Fruit fly (Drosophila melanogaster) whole organism, embryonic: Measurements from ENCODE around the gene VhaAC45RP.

Experiments used
- CG14441 ChIP-seq: fragments of 200-800 bp; sonication (Bioruptor generic); IDR thresholded peaks from 2 replicates; pipeline ENCODE4 v1.3.6; 2022; ENCODE audit warnings: missing biosample characterization, missing genetic modification characterization
- CG15696 ChIP-seq: fragments of 200-800 bp; sonication (Bioruptor generic); optimal IDR thresholded peaks from 2 replicates; lab custom pipeline; 2019; ENCODE audit warnings: missing biosample characterization, mild to moderate bottlenecking, missing genetic modification characterization, moderate library complexity
- CG16813 ChIP-seq: fragments of 200-800 bp; sonication (Bioruptor generic); IDR thresholded peaks from 3 replicates; pipeline ENCODE4 v1.3.6; 2022; ENCODE audit warnings: missing biosample characterization, missing genetic modification characterization; ENCODE audit not compliant: partially characterized antibody
- CG17328 ChIP-seq: fragments of 200-800 bp; sonication (Bioruptor generic); IDR thresholded peaks from 2 replicates; pipeline ENCODE4 v1.3.6; 2022; ENCODE audit warnings: missing biosample characterization, missing genetic modification characterization
- CG17385 ChIP-seq: fragments of 200-800 bp; sonication (Bioruptor generic); optimal IDR thresholded peaks from 3 replicates; lab custom pipeline; 2018; ENCODE audit warnings: missing biosample characterization, mild to moderate bottlenecking, missing genetic modification characterization
- CG1792 ChIP-seq: fragments of 200-800 bp; sonication (Bioruptor generic); optimal IDR thresholded peaks from 2 replicates; lab custom pipeline; 2016; ENCODE audit warnings: missing biosample characterization, missing genetic modification characterization
- CG32767 ChIP-seq: fragments of 200-800 bp; sonication (Bioruptor generic); IDR thresholded peaks from 2 replicates; pipeline ENCODE4 v1.3.6; 2022; ENCODE audit warnings: missing biosample characterization, missing genetic modification characterization
- CG43689 ChIP-seq: fragments of 200-800 bp; sonication (Bioruptor generic); IDR thresholded peaks from 2 replicates; pipeline ENCODE4 v1.3.6; 2022; ENCODE audit warnings: missing biosample characterization, missing genetic modification characterization
- CG4854 ChIP-seq: fragments of 200-800 bp; sonication (Bioruptor generic); optimal IDR thresholded peaks from 2 replicates; lab custom pipeline; 2016; ENCODE audit warnings: missing biosample characterization, missing genetic modification characterization, inconsistent platforms
- CG6175 ChIP-seq: fragments of 200-800 bp; sonication (Bioruptor generic); IDR thresholded peaks from 3 replicates; pipeline ENCODE4 v1.3.6; 2022; ENCODE audit warnings: missing biosample characterization, missing genetic modification characterization
- CG7556 ChIP-seq: fragments of 200-800 bp; sonication (Bioruptor generic); optimal IDR thresholded peaks from 2 replicates; lab custom pipeline; 2017; ENCODE audit warnings: missing biosample characterization, mild to moderate bottlenecking, missing genetic modification characterization
- CG9817 ChIP-seq: fragments of 200-800 bp; sonication (Bioruptor generic); optimal IDR thresholded peaks from 2 replicates; lab custom pipeline; 2018; ENCODE audit warnings: missing biosample characterization, mild to moderate bottlenecking, missing genetic modification characterization, moderate library complexity
- CTCF ChIP-seq: fragments of 200-800 bp; sonication (Bioruptor generic); optimal IDR thresholded peaks from 2 replicates; lab custom pipeline; 2017; ENCODE audit warnings: missing biosample characterization, mild to moderate bottlenecking, missing genetic modification characterization, moderate library complexity
- Dfd ChIP-seq, 2 experiments: fragments of >200 bp; optimal IDR thresholded peaks; 2 replicates each; lab custom pipeline; 2017; ENCODE audit warnings: missing biosample characterization in 2 of 2, missing genetic modification characterization in 2 of 2
- Dp ChIP-seq: fragments of 200-800 bp; sonication (Bioruptor generic); optimal IDR thresholded peaks from 2 replicates; lab custom pipeline; 2018; ENCODE audit warnings: missing biosample characterization, mild to moderate bottlenecking, missing genetic modification characterization, moderate library complexity
- E2f2 ChIP-seq: fragments of 200-800 bp; sonication (Bioruptor generic); IDR thresholded peaks from 2 replicates; pipeline ENCODE4 v1.3.6; 2022; ENCODE audit warnings: missing biosample characterization, missing genetic modification characterization
- H15 ChIP-seq: fragments of 200-800 bp; sonication (Bioruptor generic); IDR thresholded peaks from 3 replicates; pipeline ENCODE4 v1.3.6; 2022; ENCODE audit warnings: missing biosample characterization, missing genetic modification characterization
- Hmr ChIP-seq: fragments of 200-800 bp; sonication (Bioruptor generic); optimal IDR thresholded peaks from 3 replicates; lab custom pipeline; 2017; ENCODE audit warnings: mild to moderate bottlenecking, missing biosample characterization, missing genetic modification reagents, missing genetic modification characterization
- Kr ChIP-seq: fragments of 200-800 bp; sonication (Bioruptor generic); optimal IDR thresholded peaks from 2 replicates; lab custom pipeline; 2017; ENCODE audit warnings: missing biosample characterization, mild to moderate bottlenecking, missing genetic modification characterization
- Lim3 ChIP-seq: fragments of 200-800 bp; sonication (Bioruptor generic); IDR thresholded peaks from 2 replicates; pipeline ENCODE4 v1.3.6; 2022; ENCODE audit warnings: missing biosample characterization, missing genetic modification characterization
- MESR4 ChIP-seq: fragments of 200-800 bp; sonication (Bioruptor generic); optimal IDR thresholded peaks from 2 replicates; lab custom pipeline; 2018; ENCODE audit warnings: missing biosample characterization, mild to moderate bottlenecking, missing genetic modification characterization, moderate library complexity
- Med ChIP-seq: fragments of 200-800 bp; sonication (Bioruptor generic); peaks from one replicate; lab custom pipeline; 2016; ENCODE audit warnings: missing biosample characterization, missing genetic modification characterization, mild to moderate bottlenecking, inconsistent platforms, moderate library complexity
- Pdp1 ChIP-seq, 2 experiments: fragments of 200-800 bp; sonication (Bioruptor generic); optimal IDR thresholded peaks; 3 replicates each; lab custom pipeline; 2016; ENCODE audit warnings: missing biosample characterization in 2 of 2, missing genetic modification characterization in 2 of 2, mild to moderate bottlenecking in 1 of 2, moderate library complexity in 1 of 2
- Tbp ChIP-seq: fragments of >200 bp; optimal IDR thresholded peaks from 2 replicates; lab custom pipeline; 2018; ENCODE audit warnings: missing biosample characterization, missing genetic modification characterization
- Xbp1 ChIP-seq: fragments of 200-800 bp; sonication (Bioruptor generic); optimal IDR thresholded peaks from 3 replicates; lab custom pipeline; 2016; ENCODE audit warnings: missing biosample characterization, mild to moderate bottlenecking, missing genetic modification characterization
- ac ChIP-seq: fragments of 200-800 bp; sonication (Bioruptor generic); optimal IDR thresholded peaks from 3 replicates; lab custom pipeline; 2017; ENCODE audit warnings: missing biosample characterization, mild to moderate bottlenecking, missing genetic modification characterization
- br ChIP-seq: fragments of >200 bp; optimal IDR thresholded peaks from 2 replicates; lab custom pipeline; 2017
- chm ChIP-seq: fragments of 200-800 bp; sonication (Bioruptor generic); IDR thresholded peaks from 2 replicates; pipeline ENCODE4 v1.3.6; 2022; ENCODE audit warnings: missing biosample characterization, missing genetic modification characterization
- dati ChIP-seq: fragments of 200-800 bp; sonication (Bioruptor generic); IDR thresholded peaks from 2 replicates; pipeline ENCODE4 v1.3.6; 2022; ENCODE audit warnings: missing biosample characterization, missing genetic modification characterization
- dysf ChIP-seq: fragments of 200-800 bp; sonication (Bioruptor generic); IDR thresholded peaks from 3 replicates; pipeline ENCODE4 v1.3.6; 2022; ENCODE audit warnings: missing biosample characterization, missing genetic modification characterization
- esg ChIP-seq: fragments of 200-800 bp; sonication (Bioruptor generic); conservative IDR thresholded peaks from 2 replicates; pipeline ENCODE4 v1.3.6; 2022; ENCODE audit warnings: missing biosample characterization, missing genetic modification characterization
- gfzf ChIP-seq: fragments of 200-800 bp; sonication (Bioruptor generic); optimal IDR thresholded peaks from 2 replicates; lab custom pipeline; 2016; ENCODE audit warnings: missing biosample characterization, mild to moderate bottlenecking, missing genetic modification characterization, moderate library complexity
- hth ChIP-seq: fragments of >200 bp; optimal IDR thresholded peaks from 2 replicates; lab custom pipeline; 2017; ENCODE audit warnings: inconsistent platforms
- kni ChIP-seq: fragments of 200-800 bp; sonication (Bioruptor generic); optimal IDR thresholded peaks from 3 replicates; lab custom pipeline; 2017; ENCODE audit warnings: mild to moderate bottlenecking, missing biosample characterization, missing genetic modification reagents, missing genetic modification characterization
- lbe ChIP-seq: fragments of 200-800 bp; sonication (Bioruptor generic); optimal IDR thresholded peaks from 2 replicates; lab custom pipeline; 2016; ENCODE audit warnings: missing biosample characterization, mild to moderate bottlenecking, missing genetic modification characterization
- oc ChIP-seq: fragments of 200-800 bp; sonication (Bioruptor generic); optimal IDR thresholded peaks from 2 replicates; lab custom pipeline; 2018; ENCODE audit warnings: missing biosample characterization, mild to moderate bottlenecking, missing genetic modification characterization, moderate library complexity
- peb ChIP-seq: fragments of 200-800 bp; sonication (Bioruptor generic); IDR thresholded peaks from 2 replicates; pipeline ENCODE4 v1.3.6; 2022; ENCODE audit warnings: missing biosample characterization, missing genetic modification characterization
- pita ChIP-seq: fragments of 200-800 bp; sonication (Bioruptor generic); optimal IDR thresholded peaks from 2 replicates; lab custom pipeline; 2017; ENCODE audit warnings: missing biosample characterization, mild to moderate bottlenecking, missing genetic modification characterization
- prd ChIP-seq, 3 experiments: fragments of >200 bp in 2 of 3; fragments of 200-800 bp in 1 of 3; sonication (Bioruptor generic) in 1 of 3; optimal IDR thresholded peaks in 2 of 3; IDR thresholded peaks in 1 of 3; 2 replicates in 2 of 3; 3 replicates in 1 of 3; pipeline versions ENCODE4 v1.3.6 to Lab custom; 2017 to 2022; ENCODE audit warnings: missing biosample characterization in 1 of 3, missing genetic modification characterization in 1 of 3
- sens ChIP-seq: fragments of 200-800 bp; sonication (Bioruptor generic); peaks from one replicate; lab custom pipeline; 2016; ENCODE audit warnings: missing biosample characterization, missing genetic modification characterization
- slp2 ChIP-seq: fragments of 200-800 bp; sonication (Bioruptor generic); optimal IDR thresholded peaks from 2 replicates; lab custom pipeline; 2016; ENCODE audit warnings: missing biosample characterization, missing genetic modification characterization
- tx ChIP-seq: fragments of 200-800 bp; sonication (Bioruptor generic); optimal IDR thresholded peaks from 2 replicates; lab custom pipeline; 2016; ENCODE audit warnings: missing biosample characterization, missing genetic modification characterization
- usp ChIP-seq: fragments of >200 bp; optimal IDR thresholded peaks from 2 replicates; lab custom pipeline; 2017; ENCODE audit warnings: missing biosample characterization, missing genetic modification characterization
- vfl ChIP-seq: fragments of 200-800 bp; sonication (Bioruptor generic); optimal IDR thresholded peaks from 2 replicates; lab custom pipeline; 2016; ENCODE audit warnings: missing biosample characterization, missing genetic modification characterization
- zf30C ChIP-seq: fragments of 200-800 bp; sonication (Bioruptor generic); optimal IDR thresholded peaks from 3 replicates; lab custom pipeline; 2018; ENCODE audit warnings: missing biosample characterization, mild to moderate bottlenecking, missing genetic modification characterization

VhaAC45RP gene

DNA sequence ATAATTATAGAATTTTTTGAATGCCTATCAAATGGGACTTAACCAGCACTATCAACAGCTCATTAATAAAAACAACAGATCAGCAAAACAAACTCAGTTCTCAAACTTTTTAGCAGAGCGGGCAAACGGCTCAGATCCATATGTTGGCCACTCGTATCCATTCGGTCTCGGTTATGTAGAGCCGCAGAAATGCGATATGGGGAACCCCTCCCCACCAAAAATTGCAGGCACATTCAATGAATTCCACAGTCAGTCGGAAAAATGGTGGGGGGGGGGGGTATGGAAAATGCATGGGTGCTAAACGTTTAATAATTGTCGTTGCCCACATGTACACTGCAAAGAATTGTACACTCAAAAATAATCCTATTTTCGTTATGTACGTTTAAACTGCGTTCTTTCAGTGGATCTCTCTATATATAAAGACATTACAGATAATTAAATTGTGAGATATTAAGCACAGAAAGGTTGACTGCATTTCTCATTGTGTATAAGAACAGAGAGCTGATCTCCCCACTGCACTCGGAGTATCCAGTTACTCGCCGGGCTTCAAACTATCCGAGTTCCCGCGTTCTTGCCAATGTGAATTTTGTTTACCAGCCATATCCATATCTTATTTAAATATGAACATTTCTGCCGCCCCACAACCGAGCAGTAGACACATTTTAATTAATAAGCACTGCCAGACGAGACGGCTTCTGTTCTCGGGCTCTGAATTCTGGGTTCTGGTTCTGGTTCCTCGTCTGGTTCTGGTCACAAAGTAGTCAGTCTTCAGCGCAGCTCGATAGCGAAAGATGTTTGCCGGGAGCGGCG, 14.7 kb downstream of the VhaAC45RP start, which contains the start of gene CG15529 (continued):
- TF ChIP-seq CG32767 (GFP tag; lab: Robert Waterston, UW) (no peak), Xbp1 (no peak), slp2 (no peak), Tbp (GFP tag; lab: Kevin White, UChicago) (no peak), CG43689 (GFP tag; lab: Robert Waterston, UW) (no peak), MESR4 (GFP tag; lab: Kevin White, UChicago) (no peak), lbe (GFP tag; lab: Kevin White, UChicago) (no peak), E2f2 (GFP tag; lab: Robert Waterston, UW) (no peak), CG6175 (GFP tag; lab: Robert Waterston, UW) (no peak), CG14441 (GFP tag; lab: Robert Waterston, UW) (no peak), peb (GFP tag; lab: Robert Waterston, UW) (no peak), prd (optimal IDR thresholded peaks at IDR 0.05; lab: Kevin White, UChicago) (no peak), prd (GFP tag; IDR thresholded peaks at IDR 0.05; lab: Robert Waterston, UW) (peak; percentile 32; the same call in 1 of the 3 replicates), ac (no peak), Lim3 (GFP tag; lab: Robert Waterston, UW) (no peak), dysf (GFP tag; lab: Robert Waterston, UW) (no peak), gfzf (no peak), vfl (GFP tag; lab: Kevin White, UChicago) (no peak), H15 (GFP tag; lab: Robert Waterston, UW) (no peak), Hmr (GFP tag; lab: Kevin White, UChicago) (no peak), Dfd (GFP tag; optimal IDR thresholded peaks at IDR 0.05; lab: Kevin White, UChicago) (no peak), CG17385 (GFP tag; lab: Kevin White, UChicago) (no peak), tx (GFP tag; lab: Kevin White, UChicago) (no peak), CG4854 (GFP tag; lab: Kevin White, UChicago) (no peak), CG17328 (GFP tag; lab: Robert Waterston, UW) (peak; percentile 32; the same call in 1 of the 2 replicates)

DNA sequence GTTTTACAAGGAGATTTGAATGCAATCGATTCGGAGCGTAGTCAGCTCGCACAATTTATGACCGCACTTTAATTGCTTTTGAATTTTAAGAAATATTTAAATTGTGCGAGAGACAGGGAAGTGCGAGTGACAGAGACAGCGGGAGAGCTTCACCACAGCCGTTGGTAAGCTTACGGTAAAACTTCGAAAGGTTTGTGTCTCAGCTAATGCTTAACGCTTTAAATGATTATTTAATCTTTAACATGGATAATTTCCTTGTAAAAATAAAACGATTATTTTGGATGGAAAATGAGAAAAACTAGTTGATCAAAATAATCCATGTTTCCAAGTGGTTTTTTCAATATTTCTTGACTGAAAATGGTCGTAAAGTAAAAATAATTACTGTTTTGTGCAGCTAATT, 15.6 kb downstream of the VhaAC45RP start:
- TF ChIP-seq oc (tag; lab: Kevin White, UChicago): no peak
- TF ChIP-seq kni (GFP tag; lab: Kevin White, UChicago): no peak
- no peak for TF ChIP-seq CG7556 (GFP tag; lab: Kevin White, UChicago)
- TF ChIP-seq br (lab: Kevin White, UChicago): no peak
- no peak for TF ChIP-seq CG14441 (GFP tag; lab: Robert Waterston, UW)
- no peak for TF ChIP-seq CG1792 (GFP tag; lab: Kevin White, UChicago)
- TF ChIP-seq chm (GFP tag; lab: Robert Waterston, UW): no peak
- TF ChIP-seq gfzf: peak; percentile 43
- TF ChIP-seq CG17385 (GFP tag; lab: Kevin White, UChicago): no peak
- TF ChIP-seq Kr: no peak
- no peak for TF ChIP-seq lbe (GFP tag; lab: Kevin White, UChicago)
- TF ChIP-seq esg (GFP tag; lab: Robert Waterston, UW): no peak
- TF ChIP-seq usp (GFP tag; lab: Kevin White, UChicago): no peak
- no peak for TF ChIP-seq dati (GFP tag; lab: Robert Waterston, UW)
- peak; percentile 50 for TF ChIP-seq CTCF (GFP tag; lab: Kevin White, UChicago)
- TF ChIP-seq CG15696 (tag; lab: Kevin White, UChicago): no peak
- no peak for TF ChIP-seq CG16813 (GFP tag; lab: Robert Waterston, UW)
- TF ChIP-seq hth (lab: Kevin White, UChicago): no peak
- peak; percentile 42 for TF ChIP-seq Med (GFP tag; lab: Kevin White, UChicago)
- TF ChIP-seq Pdp1 (GFP tag; optimal IDR thresholded peaks at IDR 0.05; lab: Kevin White, UChicago): peak in 1 of 2 experiments; percentile 82
- TF ChIP-seq zf30C: no peak
- peak; percentile 6 for TF ChIP-seq Dp (GFP tag; lab: Kevin White, UChicago)
- no peak for TF ChIP-seq pita (GFP tag; lab: Kevin White, UChicago)
- peak; percentile 17 for TF ChIP-seq sens (GFP tag; lab: Kevin White, UChicago)
- TF ChIP-seq CG9817: no peak
- peak; percentile 36; the same call in 1 of the 2 replicates for TF ChIP-seq E2f2 (GFP tag; lab: Robert Waterston, UW)
- TF ChIP-seq, all 482 proteins: peak for 7
